Worm (Caenorhabditis elegans): Measurements from ENCODE around the gene F59B10.5.

Gene F59B10.5

ce11 chrII:10480043-10480442 is 43.4 kb downstream of the F59B10.5 start:
- no peak for TF ChIP-seq unc-62 (GFP tag; optimal IDR thresholded peaks at IDR 0.05)

ce11 chrII:10479348-10479747 is 44.1 kb downstream of the F59B10.5 start, which contains the start of gene clec-59:
Gene clec-59, minus strand, starts transcription at chrII:10479448.
- no peak for TF ChIP-seq unc-62 (GFP tag; optimal IDR thresholded peaks at IDR 0.05)

- no peak for TF ChIP-seq unc-62 (GFP tag; optimal IDR thresholded peaks at IDR 0.05)
Observed at ce11 chrII:10476959-10477358, 46.5 kb downstream of the F59B10.5 start, which contains the start of gene ZK666.4. Gene ZK666.4, plus strand, starts transcription at chrII:10477259.

ce11 chrII:10476039-10476438 is 47.4 kb downstream of the F59B10.5 start, which contains the start of gene clec-58:
Gene clec-58, minus strand, starts transcription at chrII:10476139.
- no peak for TF ChIP-seq unc-62 (GFP tag; optimal IDR thresholded peaks at IDR 0.05)

ce11 chrII:10471790-10472189 is 51.7 kb downstream of the F59B10.5 start, which contains the start of gene ZK666.2:
Gene ZK666.2, minus strand, starts transcription at chrII:10471890.
- no peak for TF ChIP-seq unc-62 (GFP tag; optimal IDR thresholded peaks at IDR 0.05)
